Worm (Caenorhabditis elegans): ENCODE measurements around the gene asm-2.

Gene asm-2

DNA sequence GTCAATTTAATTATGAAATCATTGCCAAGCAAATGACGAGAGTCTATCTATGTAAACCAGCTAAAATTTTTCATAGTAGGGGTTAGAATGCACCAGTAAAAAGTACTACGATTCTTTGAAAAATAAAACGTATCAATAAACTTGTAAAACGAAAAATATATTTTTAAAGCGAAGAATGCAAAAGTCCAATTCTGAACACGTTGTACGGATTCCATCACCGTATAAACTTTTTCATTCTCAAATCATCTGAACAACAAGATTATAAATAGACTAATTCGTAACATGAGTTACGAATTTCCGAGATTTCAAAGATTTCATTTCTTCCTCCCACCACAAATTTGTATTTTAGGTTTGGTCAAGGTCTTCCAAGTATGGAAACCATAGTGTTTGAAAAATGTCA, 7.3 kb downstream of the asm-2 start, which contains the start of gene nlp-57:
TSS of gene nlp-57 (plus strand) at position 301 of the 400 bp plus-strand sequence.
- TF ChIP-seq snpc-4 (tag; optimal IDR thresholded peaks at IDR 0.05) (no peak), bed-3 (GFP tag; optimal IDR thresholded peaks at IDR 0.05) (no peak), tbx-8 (GFP tag; optimal IDR thresholded peaks at IDR 0.05) (no peak), unc-120 (tag; optimal IDR thresholded peaks at IDR 0.05; ENCODE audit: poor library complexity, severe bottlenecking) (no peak), nhr-76 (tag; optimal IDR thresholded peaks at IDR 0.05) (no peak), unc-62 (GFP tag; optimal IDR thresholded peaks at IDR 0.05) (no peak), mab-5 (tag; optimal IDR thresholded peaks at IDR 0.05) (no peak), lsy-2 (tag; optimal IDR thresholded peaks at IDR 0.05) (no peak), ham-2 (GFP tag; optimal IDR thresholded peaks at IDR 0.05) (no peak), lin-32 (GFP tag; optimal IDR thresholded peaks at IDR 0.05) (no peak), ceh-43 (GFP tag; optimal IDR thresholded peaks at IDR 0.05) (no peak), pha-4 (tag; optimal IDR thresholded peaks at IDR 0.05) (no peak), nhr-2 (tag; optimal IDR thresholded peaks at IDR 0.05) (no peak), sptf-1 (tag; optimal IDR thresholded peaks at IDR 0.05) (no peak), unc-39 (tag; optimal IDR thresholded peaks at IDR 0.05) (no peak), elt-3 (tag; optimal IDR thresholded peaks at IDR 0.05) (no peak), lin-13 (tag; optimal IDR thresholded peaks at IDR 0.05) (no peak), mls-2 (tag; optimal IDR thresholded peaks at IDR 0.05) (no peak), ztf-11 (tag; optimal IDR thresholded peaks at IDR 0.05) (no peak), nhr-237 (tag; optimal IDR thresholded peaks at IDR 0.05) (no peak)

DNA sequence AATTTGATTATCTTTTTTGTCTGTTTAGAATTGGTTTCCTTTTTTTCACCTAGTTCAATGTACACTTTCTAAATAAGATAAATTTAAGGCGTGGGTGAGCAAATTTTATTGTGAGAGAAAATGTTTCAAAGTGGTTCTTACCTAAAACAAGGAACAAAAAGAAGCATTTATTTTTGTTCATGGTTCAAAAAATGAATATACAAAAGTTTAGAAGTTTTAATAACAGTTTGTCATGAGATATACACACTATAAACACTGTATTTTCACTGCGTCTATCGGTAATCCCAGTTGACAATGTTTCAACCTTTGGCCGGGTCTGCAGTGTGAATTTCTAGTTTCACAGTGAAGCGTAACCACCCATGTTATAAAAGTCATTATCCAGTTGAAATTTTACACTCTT, 8.7 kb downstream of the asm-2 start, which contains the start of gene F08G12.11:
TSS of gene F08G12.11 (minus strand) at position 181 of the 400 bp plus-strand sequence.
- TF ChIP-seq ceh-39 (tag; optimal IDR thresholded peaks at IDR 0.05) = no peak
- no peak for TF ChIP-seq elt-1 (tag; optimal IDR thresholded peaks at IDR 0.05; ENCODE audit: borderline replicate concordance, insufficient read depth)
- TF ChIP-seq mls-2 (tag; optimal IDR thresholded peaks at IDR 0.05) = no peak
- TF ChIP-seq unc-62 (GFP tag; optimal IDR thresholded peaks at IDR 0.05) = no peak
- no peak for TF ChIP-seq ztf-11 (tag; optimal IDR thresholded peaks at IDR 0.05)
- TF ChIP-seq blmp-1 (tag; optimal IDR thresholded peaks at IDR 0.05) = no peak
- no peak for TF ChIP-seq hlh-1 (tag; optimal IDR thresholded peaks at IDR 0.05)
- no peak for TF ChIP-seq nhr-237 (tag; optimal IDR thresholded peaks at IDR 0.05)
- TF ChIP-seq tbx-8 (GFP tag; optimal IDR thresholded peaks at IDR 0.05) = no peak
- no peak for TF ChIP-seq flh-1 (GFP tag; optimal IDR thresholded peaks at IDR 0.05)
- TF ChIP-seq lin-13 (tag; optimal IDR thresholded peaks at IDR 0.05) = no peak
- TF ChIP-seq sptf-1 (tag; optimal IDR thresholded peaks at IDR 0.05) = no peak
- no peak for TF ChIP-seq sem-2 (GFP tag; optimal IDR thresholded peaks at IDR 0.05)

DNA sequence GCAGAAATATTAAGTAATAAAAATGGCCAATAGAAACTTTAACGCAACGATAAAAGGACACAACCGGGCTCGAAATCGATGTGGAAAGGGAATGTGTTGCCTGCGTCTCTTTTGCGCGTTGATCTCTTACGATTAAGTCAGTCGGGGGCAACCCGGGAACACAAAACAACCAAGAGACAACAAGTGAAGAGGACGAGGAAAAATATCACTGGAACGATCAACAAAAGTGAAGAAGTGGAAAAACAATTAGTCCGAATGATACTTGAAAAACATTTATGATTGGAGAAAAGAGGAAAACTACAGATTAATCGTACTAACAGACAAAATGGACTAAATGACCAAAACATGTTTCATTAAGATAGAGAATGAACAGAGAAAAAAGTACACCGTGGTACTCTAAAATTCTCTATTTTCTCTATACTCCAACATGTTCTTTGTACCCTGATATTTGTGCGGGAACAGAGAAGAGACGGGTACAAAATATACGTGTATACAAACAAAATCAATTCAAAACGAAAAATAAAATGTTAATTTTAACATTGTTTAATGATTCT, 13.7 kb downstream of the asm-2 start, which contains the start of gene F08G12.5:
TSS of gene F08G12.5 (minus strand) at position 1 of the 554 bp plus-strand sequence.
- TF ChIP-seq pha-4 (tag; optimal IDR thresholded peaks at IDR 0.05) (no peak), unc-120 (tag; optimal IDR thresholded peaks at IDR 0.05; ENCODE audit: poor library complexity, severe bottlenecking) (no peak), mep-1 (tag; optimal IDR thresholded peaks at IDR 0.05) (no peak), unc-62 (GFP tag; optimal IDR thresholded peaks at IDR 0.05) (no peak), nhr-237 (tag; optimal IDR thresholded peaks at IDR 0.05) (no peak), nhr-28 (tag; optimal IDR thresholded peaks at IDR 0.05) (no peak), cnd-1 (tag; optimal IDR thresholded peaks at IDR 0.05) (no peak), drap-1 (GFP tag; optimal IDR thresholded peaks at IDR 0.05) (no peak), zip-8 (tag; optimal IDR thresholded peaks at IDR 0.05) (no peak), ham-2 (GFP tag; optimal IDR thresholded peaks at IDR 0.05) (no peak), flh-1 (GFP tag; optimal IDR thresholded peaks at IDR 0.05) (no peak), hlh-1 (tag; optimal IDR thresholded peaks at IDR 0.05) (no peak), sptf-1 (tag; optimal IDR thresholded peaks at IDR 0.05) (no peak), ces-1 (GFP tag; optimal IDR thresholded peaks at IDR 0.05) (no peak), elt-1 (tag; optimal IDR thresholded peaks at IDR 0.05; ENCODE audit: borderline replicate concordance, insufficient read depth) (no peak)

DNA sequence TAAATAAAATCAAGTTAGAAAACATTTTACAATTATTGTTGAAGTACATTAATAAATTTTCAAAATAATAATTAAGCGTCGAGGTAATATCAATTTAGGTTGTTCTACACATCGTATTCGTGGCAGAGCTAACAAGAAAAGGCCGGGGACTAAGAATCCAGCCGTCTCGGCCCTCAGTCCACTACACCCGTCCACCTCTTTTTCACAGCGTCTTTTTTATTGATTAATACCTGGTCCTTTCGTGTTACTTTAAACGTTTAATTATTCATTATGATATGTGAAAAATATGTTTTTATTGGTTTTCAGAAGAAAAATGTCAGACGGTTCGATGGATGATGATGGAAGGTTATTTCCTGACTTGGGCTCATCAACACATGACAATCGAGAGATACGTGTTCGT, 17.0 kb downstream of the asm-2 start, which contains the start of gene vhl-1:
TSS of gene vhl-1 (plus strand) at position 301 of the 400 bp plus-strand sequence.
- TF ChIP-seq nhr-76 (tag; optimal IDR thresholded peaks at IDR 0.05) = no peak
- TF ChIP-seq unc-62 (GFP tag; optimal IDR thresholded peaks at IDR 0.05) = no peak
- no peak for TF ChIP-seq hlh-1 (tag; optimal IDR thresholded peaks at IDR 0.05)
- no peak for TF ChIP-seq lin-32 (GFP tag; optimal IDR thresholded peaks at IDR 0.05)
- no peak for TF ChIP-seq ceh-39 (tag; optimal IDR thresholded peaks at IDR 0.05)
- no peak for TF ChIP-seq snpc-4 (tag; optimal IDR thresholded peaks at IDR 0.05)
- TF ChIP-seq mls-2 (tag; optimal IDR thresholded peaks at IDR 0.05) = no peak
- TF ChIP-seq ceh-43 (GFP tag; optimal IDR thresholded peaks at IDR 0.05) = no peak
- TF ChIP-seq mep-1 (tag; optimal IDR thresholded peaks at IDR 0.05) = no peak
- no peak for TF ChIP-seq sem-2 (GFP tag; optimal IDR thresholded peaks at IDR 0.05)
